Fruit fly (Drosophila melanogaster) whole organism, adult: Measurements from ENCODE around the gene CG16710.

Source experiments
- CG33017 ChIP-seq: fragments of 200-800 bp; sonication (Bioruptor generic); optimal IDR thresholded peaks from 2 replicates; lab custom pipeline; 2018; ENCODE audit warnings: missing biosample characterization, mild to moderate bottlenecking, missing genetic modification characterization, moderate library complexity
- CG7101 ChIP-seq: fragments of 200-800 bp; sonication (Bioruptor generic); optimal IDR thresholded peaks from 2 replicates; lab custom pipeline; 2018; ENCODE audit warnings: missing biosample characterization, mild to moderate bottlenecking, missing genetic modification characterization, moderate library complexity
- Crg-1 ChIP-seq: fragments of 200-800 bp; sonication (Bioruptor generic); optimal IDR thresholded peaks from 2 replicates; lab custom pipeline; 2016; ENCODE audit warnings: missing biosample characterization, missing genetic modification characterization
- cnc ChIP-seq, 2 experiments: fragments of >200 bp; optimal IDR thresholded peaks; 2 replicates each; lab custom pipeline; 2017
- kay ChIP-seq: fragments of 200-800 bp; sonication (Bioruptor generic); peaks from one replicate; lab custom pipeline; 2016; ENCODE audit warnings: missing biosample characterization, missing genetic modification characterization, borderline replicate concordance
- ovo ChIP-seq: fragments of 200-800 bp; sonication (Bioruptor generic); optimal IDR thresholded peaks from 2 replicates; lab custom pipeline; 2016; ENCODE audit warnings: missing biosample characterization, missing genetic modification characterization

DNA sequence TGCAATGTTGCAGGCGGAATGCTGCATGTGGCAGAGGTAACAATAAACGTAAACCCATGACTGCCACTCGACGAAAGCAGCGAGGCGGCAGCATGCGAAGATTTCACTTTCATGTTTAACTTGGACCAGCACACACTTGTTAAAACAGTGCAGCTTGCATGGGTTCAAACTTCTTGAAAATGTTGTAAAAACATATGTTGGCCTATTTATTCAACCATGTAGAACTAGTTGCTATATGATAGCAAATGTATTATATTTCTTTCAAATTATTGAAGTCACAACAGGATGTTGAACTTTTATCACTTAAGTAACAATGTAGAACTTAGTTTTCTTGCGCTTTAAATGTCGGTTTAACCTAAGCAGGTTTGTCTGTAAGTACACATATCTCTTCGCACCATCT lies 39.5 kb upstream of the CG16710 start:
- TF ChIP-seq ovo = no peak
- no peak for TF ChIP-seq CG7101 (tag; lab: Kevin White, UChicago)
- no peak for TF ChIP-seq Crg-1 (GFP tag; lab: Kevin White, UChicago)
- no peak for TF ChIP-seq kay (GFP tag; lab: Kevin White, UChicago)
- no peak for TF ChIP-seq CG33017
- no peak for TF ChIP-seq cnc (optimal IDR thresholded peaks at IDR 0.05; lab: Kevin White, UChicago)
